Fruit fly (Drosophila melanogaster) whole organism, embryonic: Measurements from ENCODE around the gene Sps2.

Experiments
- CG1603 ChIP-seq: fragments of 200-800 bp; sonication (Bioruptor generic); optimal IDR thresholded peaks from 2 replicates; lab custom pipeline; 2019; ENCODE audit warnings: missing biosample characterization, mild to moderate bottlenecking, missing genetic modification characterization, moderate library complexity
- CG2199 ChIP-seq: fragments of 200-800 bp; sonication (Bioruptor generic); IDR thresholded peaks from 3 replicates; pipeline ENCODE4 v1.3.6; 2022; ENCODE audit warnings: missing biosample characterization, missing genetic modification characterization
- CG32532 ChIP-seq: fragments of 200-800 bp; sonication (Bioruptor generic); IDR thresholded peaks from 2 replicates; pipeline ENCODE4 v1.3.6; 2022; ENCODE audit warnings: missing biosample characterization, missing genetic modification characterization
- CG32767 ChIP-seq: fragments of 200-800 bp; sonication (Bioruptor generic); IDR thresholded peaks from 2 replicates; pipeline ENCODE4 v1.3.6; 2022; ENCODE audit warnings: missing biosample characterization, missing genetic modification characterization
- CG34422 ChIP-seq: fragments of 200-800 bp; sonication (Bioruptor generic); IDR thresholded peaks from 3 replicates; pipeline ENCODE4 v1.3.6; 2022; ENCODE audit warnings: missing biosample characterization, missing genetic modification characterization
- CG3726 ChIP-seq: fragments of 200-800 bp; sonication (Bioruptor generic); IDR thresholded peaks from 3 replicates; pipeline ENCODE4, ENCODE4 v1.3.6; 2022; ENCODE audit warnings: missing biosample characterization, missing genetic modification characterization
- CG42726 ChIP-seq: fragments of 200-800 bp; sonication (Bioruptor generic); IDR thresholded peaks from 2 replicates; pipeline ENCODE4 v1.3.6; 2022; ENCODE audit warnings: missing biosample characterization, missing genetic modification characterization; ENCODE audit not compliant: partially characterized antibody
- CG4617 ChIP-seq: fragments of 200-800 bp; sonication (Bioruptor generic); optimal IDR thresholded peaks from 3 replicates; lab custom pipeline; 2016; ENCODE audit warnings: missing biosample characterization, missing genetic modification characterization, borderline replicate concordance
- CG6791 ChIP-seq: fragments of 200-800 bp; sonication (Bioruptor generic); IDR thresholded peaks from 3 replicates; pipeline ENCODE4 v1.3.6; 2022; ENCODE audit warnings: missing biosample characterization, missing genetic modification characterization; ENCODE audit not compliant: partially characterized antibody
- CG7963 ChIP-seq: fragments of 200-800 bp; sonication (Bioruptor generic); IDR thresholded peaks from 3 replicates; pipeline ENCODE4 v1.3.6; 2022; ENCODE audit warnings: missing biosample characterization, missing genetic modification characterization; ENCODE audit not compliant: partially characterized antibody
- CG8290 ChIP-seq, 3 experiments: fragments of 200-800 bp; sonication (Bioruptor generic); optimal IDR thresholded peaks; 2 replicates each; lab custom pipeline; 2016 to 2019; ENCODE audit warnings: missing biosample characterization in 3 of 3, missing genetic modification characterization in 3 of 3, mild to moderate bottlenecking in 2 of 3, moderate library complexity in 1 of 3
- CG9437 ChIP-seq: fragments of 200-800 bp; sonication (Bioruptor generic); optimal IDR thresholded peaks from 2 replicates; lab custom pipeline; 2018; ENCODE audit warnings: missing biosample characterization, mild to moderate bottlenecking, missing genetic modification characterization
- D19A ChIP-seq: fragments of 200-800 bp; optimal IDR thresholded peaks from 3 replicates; lab custom pipeline; 2019; ENCODE audit warnings: missing biosample characterization, mild to moderate bottlenecking, missing genetic modification characterization, moderate library complexity
- Dek ChIP-seq: fragments of 200-800 bp; sonication (Bioruptor generic); optimal IDR thresholded peaks from 3 replicates; lab custom pipeline; 2019; ENCODE audit warnings: missing biosample characterization, mild to moderate bottlenecking, missing genetic modification characterization, moderate library complexity
- Gsc ChIP-seq: fragments of 200-800 bp; sonication (Bioruptor generic); IDR thresholded peaks from 2 replicates; pipeline ENCODE4 v1.3.6; 2022; ENCODE audit warnings: missing biosample characterization, missing genetic modification characterization
- HmgZ ChIP-seq: fragments of 200-800 bp; sonication (Bioruptor generic); optimal IDR thresholded peaks from 2 replicates; lab custom pipeline; 2018; ENCODE audit warnings: missing biosample characterization, mild to moderate bottlenecking, missing genetic modification characterization
- Mes4 ChIP-seq: fragments of 200-800 bp; sonication (Bioruptor generic); optimal IDR thresholded peaks from 2 replicates; lab custom pipeline; 2016; ENCODE audit warnings: missing biosample characterization, missing genetic modification characterization
- Nf-YC ChIP-seq: fragments of 200-800 bp; optimal IDR thresholded peaks from 3 replicates; lab custom pipeline; 2019; ENCODE audit warnings: missing biosample characterization, mild to moderate bottlenecking, missing genetic modification characterization, moderate library complexity
- Oli ChIP-seq: fragments of 200-800 bp; sonication (Bioruptor generic); optimal IDR thresholded peaks from 2 replicates; lab custom pipeline; 2018; ENCODE audit warnings: missing biosample characterization, mild to moderate bottlenecking, missing genetic modification characterization, moderate library complexity
- Sox102F ChIP-seq: fragments of 200-800 bp; sonication (Bioruptor generic); optimal IDR thresholded peaks from 2 replicates; lab custom pipeline; 2018; ENCODE audit warnings: missing biosample characterization, mild to moderate bottlenecking, missing genetic modification characterization, moderate library complexity
- Sry-β ChIP-seq: fragments of 200-800 bp; sonication (Bioruptor generic); optimal IDR thresholded peaks from 2 replicates; lab custom pipeline; 2018; ENCODE audit warnings: missing biosample characterization, mild to moderate bottlenecking, missing genetic modification characterization, moderate library complexity
- Stat92E ChIP-seq, 3 experiments: fragments of >200 bp in 2 of 3; fragments of 200-800 bp in 1 of 3; sonication (Bioruptor generic) in 1 of 3; optimal IDR thresholded peaks; 2 replicates each; lab custom pipeline; 2017 to 2019; ENCODE audit warnings: missing biosample characterization in 3 of 3, missing genetic modification characterization in 3 of 3, mild to moderate bottlenecking in 1 of 3, moderate library complexity in 1 of 3
- Vsx1 ChIP-seq: fragments of 200-800 bp; sonication (Bioruptor generic); optimal IDR thresholded peaks from 2 replicates; lab custom pipeline; 2017; ENCODE audit warnings: missing biosample characterization, mild to moderate bottlenecking, missing genetic modification characterization, missing genetic modification reagents
- Xbp1 ChIP-seq: fragments of 200-800 bp; sonication (Bioruptor generic); optimal IDR thresholded peaks from 3 replicates; lab custom pipeline; 2016; ENCODE audit warnings: missing biosample characterization, mild to moderate bottlenecking, missing genetic modification characterization
- ato ChIP-seq: fragments of 200-800 bp; sonication (Bioruptor generic); IDR thresholded peaks from 2 replicates; pipeline ENCODE4 v1.3.6; 2022; ENCODE audit warnings: missing biosample characterization, missing genetic modification characterization; ENCODE audit not compliant: partially characterized antibody
- bcd ChIP-seq: fragments of 200-800 bp; sonication (Bioruptor generic); optimal IDR thresholded peaks from 2 replicates; lab custom pipeline; 2017; ENCODE audit warnings: missing biosample characterization, mild to moderate bottlenecking, missing genetic modification characterization
- dan ChIP-seq: fragments of 200-800 bp; sonication (Bioruptor generic); IDR thresholded peaks from 2 replicates; pipeline ENCODE4 v1.3.6; 2022; ENCODE audit warnings: missing biosample characterization, missing genetic modification characterization
- dmrt11E ChIP-seq: fragments of 200-800 bp; sonication (Bioruptor generic); optimal IDR thresholded peaks from 3 replicates; lab custom pipeline; 2018; ENCODE audit warnings: missing biosample characterization, mild to moderate bottlenecking, missing genetic modification characterization, moderate library complexity
- gem ChIP-seq: fragments of 200-800 bp; sonication (Bioruptor generic); optimal IDR thresholded peaks from 2 replicates; lab custom pipeline; 2019; ENCODE audit warnings: missing biosample characterization, mild to moderate bottlenecking, missing genetic modification characterization, moderate library complexity
- gfzf ChIP-seq: fragments of 200-800 bp; sonication (Bioruptor generic); optimal IDR thresholded peaks from 2 replicates; lab custom pipeline; 2016; ENCODE audit warnings: missing biosample characterization, mild to moderate bottlenecking, missing genetic modification characterization, moderate library complexity
- grau ChIP-seq: fragments of 200-800 bp; optimal IDR thresholded peaks from 3 replicates; lab custom pipeline; 2019; ENCODE audit warnings: missing biosample characterization, mild to moderate bottlenecking, missing genetic modification characterization, moderate library complexity
- hbn ChIP-seq: fragments of 200-800 bp; sonication (Bioruptor generic); IDR thresholded peaks from 2 replicates; pipeline ENCODE4 v1.3.6; 2022; ENCODE audit warnings: missing biosample characterization, missing genetic modification characterization; ENCODE audit not compliant: partially characterized antibody
- lola ChIP-seq, 3 experiments: fragments of >200 bp in 2 of 3; fragments of 200-800 bp in 1 of 3; sonication (Bioruptor generic) in 1 of 3; optimal IDR thresholded peaks; 2 replicates each; lab custom pipeline; 2017 to 2019; ENCODE audit warnings: missing biosample characterization in 3 of 3, missing genetic modification characterization in 3 of 3, mild to moderate bottlenecking in 1 of 3, moderate library complexity in 1 of 3
- mam ChIP-seq: fragments of 200-800 bp; sonication (Bioruptor generic); optimal IDR thresholded peaks from 3 replicates; lab custom pipeline; 2016; ENCODE audit warnings: missing biosample characterization, missing genetic modification characterization
- mld ChIP-seq: fragments of 200-800 bp; sonication (Bioruptor generic); IDR thresholded peaks from 3 replicates; pipeline ENCODE4 v1.3.6; 2022; ENCODE audit warnings: missing biosample characterization, missing genetic modification characterization; ENCODE audit not compliant: partially characterized antibody
- pfk ChIP-seq: fragments of 200-800 bp; sonication (Bioruptor generic); optimal IDR thresholded peaks from 2 replicates; lab custom pipeline; 2018; ENCODE audit warnings: missing biosample characterization, mild to moderate bottlenecking, missing genetic modification characterization, moderate library complexity
- slou ChIP-seq: fragments of 200-800 bp; sonication (Bioruptor generic); optimal IDR thresholded peaks from 3 replicates; lab custom pipeline; 2016; ENCODE audit warnings: missing biosample characterization, missing genetic modification characterization
- sob ChIP-seq: fragments of 200-800 bp; sonication (Bioruptor generic); IDR thresholded peaks from 2 replicates; pipeline ENCODE4 v1.3.6; 2022; ENCODE audit warnings: missing biosample characterization, missing genetic modification characterization
- stwl ChIP-seq: fragments of 200-800 bp; sonication (Bioruptor generic); optimal IDR thresholded peaks from 3 replicates; lab custom pipeline; 2018; ENCODE audit warnings: missing biosample characterization, mild to moderate bottlenecking, missing genetic modification characterization, moderate library complexity
- unc-4 ChIP-seq: fragments of 200-800 bp; sonication (Bioruptor generic); IDR thresholded peaks from 2 replicates; pipeline ENCODE4 v1.3.6; 2022; ENCODE audit warnings: missing biosample characterization, missing genetic modification characterization; ENCODE audit not compliant: partially characterized antibody
- vvl ChIP-seq: fragments of 200-800 bp; sonication (Bioruptor generic); IDR thresholded peaks from 2 replicates; pipeline ENCODE4 v1.3.6; 2022; ENCODE audit warnings: missing biosample characterization, missing genetic modification characterization
- zen ChIP-seq: fragments of 200-800 bp; sonication (Bioruptor generic); optimal IDR thresholded peaks from 3 replicates; lab custom pipeline; 2018; ENCODE audit warnings: missing biosample characterization, mild to moderate bottlenecking, missing genetic modification characterization, moderate library complexity
- zfh1 ChIP-seq: fragments of 200-800 bp; sonication (Bioruptor generic); IDR thresholded peaks from 3 replicates; pipeline ENCODE4 v1.3.6; 2022; ENCODE audit warnings: missing biosample characterization, missing genetic modification characterization

Gene Sps2

dm6 chr2L:10342471-10342870, at the start of gene Sps2 (continued):
- no peak for TF ChIP-seq slou (GFP tag; lab: Kevin White, UChicago)
- peak; percentile 37; the same call in 1 of the 2 replicates for TF ChIP-seq CG32532 (GFP tag; lab: Robert Waterston, UW)
- no peak for TF ChIP-seq CG3726 (GFP tag; lab: Robert Waterston, UW)
- TF ChIP-seq HmgZ (tag; lab: Kevin White, UChicago): peak; percentile 23
- no peak for TF ChIP-seq mld (GFP tag; lab: Robert Waterston, UW)
- TF ChIP-seq bcd (GFP tag; lab: Kevin White, UChicago): no peak
- TF ChIP-seq CG6791: peak; percentile 83
- peak; percentile 48 for TF ChIP-seq CG8290 (GFP tag; optimal IDR thresholded peaks at IDR 0.05; lab: Kevin White, UChicago)
- peak in 1 of 2 experiments; percentile 53 for TF ChIP-seq CG8290 (tag; optimal IDR thresholded peaks at IDR 0.05; lab: Kevin White, UChicago)
- TF ChIP-seq Gsc (GFP tag; lab: Robert Waterston, UW): no peak
- TF ChIP-seq ato (GFP tag; lab: Robert Waterston, UW): peak; percentile 51; the same call in 1 of the 2 replicates
- TF ChIP-seq zen (tag; lab: Kevin White, UChicago): no peak
- no peak for TF ChIP-seq dmrt11E
- TF ChIP-seq Dek (tag; lab: Kevin White, UChicago): peak; percentile 17
- TF ChIP-seq pfk (GFP tag; lab: Kevin White, UChicago): peak; percentile 44
- TF ChIP-seq lola (GFP tag; optimal IDR thresholded peaks at IDR 0.05; lab: Kevin White, UChicago): no peak
- TF ChIP-seq CG1603 (tag; lab: Kevin White, UChicago): peak; percentile 35
- TF ChIP-seq gem (tag; lab: Kevin White, UChicago): peak; percentile 33
- TF ChIP-seq Sox102F (GFP tag; lab: Kevin White, UChicago): no peak
- no peak for TF ChIP-seq CG32767
- TF ChIP-seq zfh1 (GFP tag; lab: Robert Waterston, UW): 0 out of 3 replicates have a peak, but pooled peaks have one; percentile 13
- no peak for TF ChIP-seq Mes4
- TF ChIP-seq mam: peak; percentile 1
- TF ChIP-seq CG9437 (GFP tag; lab: Kevin White, UChicago): no peak
- peak; percentile 20; the same call in 1 of the 2 replicates for TF ChIP-seq CG42726 (GFP tag; lab: Robert Waterston, UW)
- TF ChIP-seq stwl: peak; percentile 57
- peak; percentile 52; the same call in 1 of the 3 replicates for TF ChIP-seq CG7963
- TF ChIP-seq Nf-YC (tag; lab: Kevin White, UChicago): peak; percentile 25
- TF ChIP-seq Xbp1 (GFP tag; lab: Kevin White, UChicago): peak; percentile 11
- TF ChIP-seq dan (GFP tag; lab: Robert Waterston, UW): no peak
- no peak for TF ChIP-seq Oli (tag; lab: Kevin White, UChicago)
- peak; percentile 78 for TF ChIP-seq unc-4 (GFP tag; lab: Robert Waterston, UW)
- TF ChIP-seq Sry-β: no peak
- peak; percentile 26 for TF ChIP-seq grau (tag; lab: Kevin White, UChicago)
- 0 out of 3 replicates have a peak, but pooled peaks have one; percentile 27 for TF ChIP-seq CG2199 (GFP tag; lab: Robert Waterston, UW)
- peak; percentile 35 for TF ChIP-seq CG4617 (GFP tag; lab: Kevin White, UChicago)
- TF ChIP-seq CG34422 (GFP tag; lab: Robert Waterston, UW): peak; percentile 48; the same call in 1 of the 3 replicates
- TF ChIP-seq sob: 0 out of 2 replicates have a peak, but pooled peaks have one; percentile 30
- TF ChIP-seq Vsx1 (GFP tag; lab: Kevin White, UChicago): no peak
- TF ChIP-seq gfzf (GFP tag; lab: Kevin White, UChicago): peak; percentile 12
- peak; percentile 35 for TF ChIP-seq vvl
- peak in 1 of 3 experiments; percentile 39 for TF ChIP-seq Stat92E (GFP tag; optimal IDR thresholded peaks at IDR 0.05; lab: Kevin White, UChicago)
- TF ChIP-seq hbn: peak; percentile 68; the same call in 1 of the 2 replicates
- TF ChIP-seq D19A (tag; lab: Kevin White, UChicago): peak; percentile 16
